Worm (Caenorhabditis elegans) whole organism, L4/young adult: ENCODE measurements around the gene ifa-4.

ENCODE experiments used
- W03F9.2 ChIP-seq: fragments of 150-350 bp; optimal IDR thresholded peaks from 2 replicates; lab custom pipeline; 2014; ENCODE audit warnings: missing biosample characterization, missing genetic modification characterization
- dao-5 ChIP-seq: sonication (generic microtip); optimal IDR thresholded peaks from 2 replicates; lab custom pipeline; 2016; ENCODE audit warnings: missing genotype, missing genetic modification characterization, moderate library complexity, missing compliant biosample characterization
- him-1 ChIP-seq: sonication (generic microtip); optimal IDR thresholded peaks from 2 replicates; lab custom pipeline; 2016; ENCODE audit warnings: missing genotype, missing genetic modification reagents, missing genetic modification characterization, missing compliant biosample characterization

- TF ChIP-seq him-1 (tag; lab: Kevin White, UChicago) (no peak), W03F9.2 (tag; lab: Kevin White, UChicago) (no peak), dao-5 (tag; lab: Kevin White, UChicago) (no peak)
These were observed 50.0 kb downstream of the ifa-4 start, which contains the start of gene ntc-1 for ce11 chrX:4865798-4866197.
